Fruit fly (Drosophila melanogaster) whole organism, embryonic: ENCODE results near the gene CG17118.

Experiments used
- Ada2b ChIP-seq: fragments of 200-800 bp; sonication (Bioruptor generic); IDR thresholded peaks from 2 replicates; pipeline ENCODE4 v1.3.6; 2022; ENCODE audit warnings: missing biosample characterization, missing genetic modification characterization
- Atf-2 ChIP-seq: fragments of 200-800 bp; sonication (Bioruptor generic); optimal IDR thresholded peaks from 2 replicates; lab custom pipeline; 2016; ENCODE audit warnings: missing biosample characterization, missing genetic modification characterization
- Atf3 ChIP-seq: fragments of 200-800 bp; sonication (Bioruptor generic); optimal IDR thresholded peaks from 3 replicates; lab custom pipeline; 2016; ENCODE audit warnings: missing biosample characterization, missing genetic modification characterization
- CG10209 ChIP-seq: fragments of 200-800 bp; sonication (Bioruptor generic); optimal IDR thresholded peaks from 3 replicates; lab custom pipeline; 2017; ENCODE audit warnings: missing biosample characterization, mild to moderate bottlenecking, missing genetic modification characterization, missing genetic modification reagents
- CG10267 ChIP-seq: fragments of 200-800 bp; sonication (Bioruptor generic); optimal IDR thresholded peaks from 2 replicates; lab custom pipeline; 2018; ENCODE audit warnings: missing biosample characterization, mild to moderate bottlenecking, missing genetic modification characterization, moderate library complexity
- CG10431 ChIP-seq: fragments of 200-800 bp; sonication (Bioruptor generic); optimal IDR thresholded peaks from 3 replicates; lab custom pipeline; 2018; ENCODE audit warnings: missing biosample characterization, mild to moderate bottlenecking, missing genetic modification characterization
- CG10979 ChIP-seq: fragments of 200-800 bp; sonication (Bioruptor generic); optimal IDR thresholded peaks from 2 replicates; lab custom pipeline; 2018; ENCODE audit warnings: missing biosample characterization, mild to moderate bottlenecking, missing genetic modification characterization, moderate library complexity
- CG11560 ChIP-seq: fragments of 200-800 bp; sonication (Bioruptor generic); IDR thresholded peaks from 3 replicates; pipeline ENCODE4 v1.3.6; 2022; ENCODE audit warnings: missing biosample characterization, missing genetic modification characterization
- CG14441 ChIP-seq: fragments of 200-800 bp; sonication (Bioruptor generic); IDR thresholded peaks from 2 replicates; pipeline ENCODE4 v1.3.6; 2022; ENCODE audit warnings: missing biosample characterization, missing genetic modification characterization
- CG17359 ChIP-seq: fragments of 200-800 bp; sonication (Bioruptor generic); optimal IDR thresholded peaks from 3 replicates; lab custom pipeline; 2018; ENCODE audit warnings: missing biosample characterization, mild to moderate bottlenecking, missing genetic modification characterization, moderate library complexity
- CG17802 ChIP-seq: fragments of 200-800 bp; sonication (Bioruptor generic); optimal IDR thresholded peaks from 2 replicates; lab custom pipeline; 2018; ENCODE audit warnings: missing biosample characterization, mild to moderate bottlenecking, missing genetic modification characterization, moderate library complexity
- CG17829 ChIP-seq: fragments of 200-800 bp; optimal IDR thresholded peaks from 2 replicates; lab custom pipeline; 2019; ENCODE audit warnings: missing biosample characterization, mild to moderate bottlenecking, missing genetic modification characterization, moderate library complexity
- CG18476 ChIP-seq: fragments of 200-800 bp; sonication (Bioruptor generic); optimal IDR thresholded peaks from 2 replicates; lab custom pipeline; 2016; ENCODE audit warnings: missing biosample characterization, mild to moderate bottlenecking, missing genetic modification characterization
- CG18619 ChIP-seq: fragments of 200-800 bp; sonication (Bioruptor generic); optimal IDR thresholded peaks from 3 replicates; lab custom pipeline; 2017; ENCODE audit warnings: missing biosample characterization, mild to moderate bottlenecking, missing genetic modification characterization
- CG18764 ChIP-seq: fragments of 200-800 bp; sonication (Bioruptor generic); optimal IDR thresholded peaks from 3 replicates; lab custom pipeline; 2016; ENCODE audit warnings: missing biosample characterization, missing genetic modification characterization
- CG32532 ChIP-seq: fragments of 200-800 bp; sonication (Bioruptor generic); IDR thresholded peaks from 2 replicates; pipeline ENCODE4 v1.3.6; 2022; ENCODE audit warnings: missing biosample characterization, missing genetic modification characterization
- CG7786 ChIP-seq: fragments of 200-800 bp; sonication (Bioruptor generic); optimal IDR thresholded peaks from 2 replicates; lab custom pipeline; 2016; ENCODE audit warnings: missing biosample characterization, missing genetic modification characterization
- CG7963 ChIP-seq: fragments of 200-800 bp; sonication (Bioruptor generic); IDR thresholded peaks from 3 replicates; pipeline ENCODE4 v1.3.6; 2022; ENCODE audit warnings: missing biosample characterization, missing genetic modification characterization; ENCODE audit not compliant: partially characterized antibody
- CG9727 ChIP-seq: fragments of 200-800 bp; sonication (Bioruptor generic); optimal IDR thresholded peaks from 3 replicates; lab custom pipeline; 2017; ENCODE audit warnings: missing biosample characterization, mild to moderate bottlenecking, missing genetic modification characterization
- D19A ChIP-seq: fragments of 200-800 bp; optimal IDR thresholded peaks from 3 replicates; lab custom pipeline; 2019; ENCODE audit warnings: missing biosample characterization, mild to moderate bottlenecking, missing genetic modification characterization, moderate library complexity
- Dbx ChIP-seq: fragments of 200-800 bp; sonication (Bioruptor generic); IDR thresholded peaks from 3 replicates; pipeline ENCODE4 v1.3.6; 2022; ENCODE audit warnings: missing biosample characterization, missing genetic modification characterization
- Dip3 ChIP-seq: fragments of 200-800 bp; sonication (Bioruptor generic); optimal IDR thresholded peaks from 3 replicates; lab custom pipeline; 2016; ENCODE audit warnings: missing biosample characterization, missing genetic modification characterization
- Ets97D ChIP-seq: fragments of 200-800 bp; sonication (Bioruptor generic); optimal IDR thresholded peaks from 3 replicates; lab custom pipeline; 2016; ENCODE audit warnings: missing biosample characterization, missing genetic modification characterization
- HHEX ChIP-seq: fragments of 200-800 bp; sonication (Bioruptor generic); optimal IDR thresholded peaks from 3 replicates; lab custom pipeline; 2017; ENCODE audit warnings: missing biosample characterization, mild to moderate bottlenecking, missing genetic modification characterization, missing genetic modification reagents
- Hr39 ChIP-seq: fragments of >200 bp; optimal IDR thresholded peaks from 2 replicates; lab custom pipeline; 2017
- Med ChIP-seq: fragments of 200-800 bp; sonication (Bioruptor generic); peaks from one replicate; lab custom pipeline; 2016; ENCODE audit warnings: missing biosample characterization, missing genetic modification characterization, mild to moderate bottlenecking, inconsistent platforms, moderate library complexity
- Oli ChIP-seq: fragments of 200-800 bp; sonication (Bioruptor generic); optimal IDR thresholded peaks from 2 replicates; lab custom pipeline; 2018; ENCODE audit warnings: missing biosample characterization, mild to moderate bottlenecking, missing genetic modification characterization, moderate library complexity
- Sry-δ ChIP-seq: fragments of 200-800 bp; sonication (Bioruptor generic); optimal IDR thresholded peaks from 2 replicates; lab custom pipeline; 2016; ENCODE audit warnings: missing biosample characterization, missing genetic modification characterization
- Xbp1 ChIP-seq: fragments of 200-800 bp; sonication (Bioruptor generic); optimal IDR thresholded peaks from 3 replicates; lab custom pipeline; 2016; ENCODE audit warnings: missing biosample characterization, mild to moderate bottlenecking, missing genetic modification characterization
- ap ChIP-seq: fragments of 200-800 bp; sonication (Bioruptor generic); IDR thresholded peaks from 2 replicates; pipeline ENCODE4 v1.3.6; 2022; ENCODE audit warnings: missing biosample characterization, missing genetic modification characterization
- bbx ChIP-seq: fragments of 200-800 bp; sonication (Bioruptor generic); IDR thresholded peaks from 2 replicates; pipeline ENCODE4 v1.3.6; 2022; ENCODE audit warnings: missing biosample characterization, missing genetic modification characterization; ENCODE audit not compliant: partially characterized antibody
- btn ChIP-seq: fragments of 200-800 bp; sonication (Bioruptor generic); optimal IDR thresholded peaks from 2 replicates; lab custom pipeline; 2016; ENCODE audit warnings: missing biosample characterization, missing genetic modification characterization
- cas ChIP-seq: fragments of 200-800 bp; sonication (Bioruptor generic); IDR thresholded peaks from 2 replicates; pipeline ENCODE4 v1.3.6; 2022; ENCODE audit warnings: missing biosample characterization, missing genetic modification characterization
- cwo ChIP-seq: fragments of 200-800 bp; sonication (Bioruptor generic); optimal IDR thresholded peaks from 3 replicates; lab custom pipeline; 2017; ENCODE audit warnings: missing biosample characterization, missing genetic modification characterization, mild to moderate bottlenecking, moderate library complexity, missing genetic modification reagents
- da ChIP-seq: fragments of 200-800 bp; sonication (Bioruptor generic); optimal IDR thresholded peaks from 2 replicates; lab custom pipeline; 2016; ENCODE audit warnings: missing biosample characterization, missing genetic modification characterization
- dmrt99B ChIP-seq: fragments of 200-800 bp; sonication (Bioruptor generic); optimal IDR thresholded peaks from 2 replicates; lab custom pipeline; 2018; ENCODE audit warnings: missing biosample characterization, mild to moderate bottlenecking, missing genetic modification characterization, moderate library complexity
- exex ChIP-seq: fragments of 200-800 bp; sonication (Bioruptor generic); optimal IDR thresholded peaks from 4 replicates; lab custom pipeline; 2018; ENCODE audit warnings: missing biosample characterization, mild to moderate bottlenecking, missing genetic modification characterization, moderate library complexity
- grau ChIP-seq: fragments of 200-800 bp; optimal IDR thresholded peaks from 3 replicates; lab custom pipeline; 2019; ENCODE audit warnings: missing biosample characterization, mild to moderate bottlenecking, missing genetic modification characterization, moderate library complexity
- kay ChIP-seq: fragments of 200-800 bp; sonication (Bioruptor generic); optimal IDR thresholded peaks from 2 replicates; lab custom pipeline; 2016; ENCODE audit warnings: missing biosample characterization, missing genetic modification characterization
- ken ChIP-seq: fragments of 200-800 bp; sonication (Bioruptor generic); IDR thresholded peaks from 3 replicates; pipeline ENCODE4 v1.3.6; 2022; ENCODE audit warnings: missing biosample characterization, missing genetic modification characterization
- lilli ChIP-seq: fragments of 200-800 bp; sonication (Bioruptor generic); optimal IDR thresholded peaks from 3 replicates; lab custom pipeline; 2016; ENCODE audit warnings: missing biosample characterization, missing genetic modification characterization
- onecut ChIP-seq: fragments of 200-800 bp; sonication (Bioruptor generic); IDR thresholded peaks from 2 replicates; pipeline ENCODE4 v1.3.6; 2022; ENCODE audit warnings: missing biosample characterization, missing genetic modification characterization
- otp ChIP-seq: fragments of 200-800 bp; sonication (Bioruptor generic); IDR thresholded peaks from 3 replicates; pipeline ENCODE4, ENCODE4 v1.3.6; 2022; ENCODE audit warnings: missing biosample characterization, missing genetic modification characterization
- prd ChIP-seq, 3 experiments: fragments of >200 bp in 2 of 3; fragments of 200-800 bp in 1 of 3; sonication (Bioruptor generic) in 1 of 3; optimal IDR thresholded peaks in 2 of 3; IDR thresholded peaks in 1 of 3; 2 replicates in 2 of 3; 3 replicates in 1 of 3; pipeline versions ENCODE4 v1.3.6 to Lab custom; 2017 to 2022; ENCODE audit warnings: missing biosample characterization in 1 of 3, missing genetic modification characterization in 1 of 3
- scrt ChIP-seq: fragments of 200-800 bp; sonication (Bioruptor generic); optimal IDR thresholded peaks from 2 replicates; lab custom pipeline; 2018; ENCODE audit warnings: missing biosample characterization, mild to moderate bottlenecking, missing genetic modification characterization, moderate library complexity
- ttk ChIP-seq: fragments of 200-800 bp; sonication (Bioruptor generic); IDR thresholded peaks from 2 replicates; pipeline ENCODE4 v2.1.2; 2022; ENCODE audit warnings: missing biosample characterization, missing genetic modification characterization
- unpg ChIP-seq: fragments of 200-800 bp; sonication (Bioruptor generic); optimal IDR thresholded peaks from 3 replicates; lab custom pipeline; 2018; ENCODE audit warnings: missing biosample characterization, mild to moderate bottlenecking, missing genetic modification characterization, moderate library complexity
- vvl ChIP-seq: fragments of 200-800 bp; sonication (Bioruptor generic); IDR thresholded peaks from 2 replicates; pipeline ENCODE4 v1.3.6; 2022; ENCODE audit warnings: missing biosample characterization, missing genetic modification characterization
- zfh1 ChIP-seq: fragments of 200-800 bp; sonication (Bioruptor generic); IDR thresholded peaks from 3 replicates; pipeline ENCODE4 v1.3.6; 2022; ENCODE audit warnings: missing biosample characterization, missing genetic modification characterization

Gene CG17118

dm6 chr2L:10760422-10761166, 30.5 kb downstream of the CG17118 start, which contains the start of gene CG6495 (continued):
- TF ChIP-seq Oli (tag; lab: Kevin White, UChicago) (peak; percentile 59), zfh1 (GFP tag; lab: Robert Waterston, UW) (0 out of 3 replicates have a peak, but pooled peaks have one; percentile 13), CG10267 (tag; lab: Kevin White, UChicago) (peak; percentile 42), Atf3 (GFP tag; lab: Kevin White, UChicago) (no peak), otp (GFP tag; lab: Robert Waterston, UW) (no peak), CG7963 (GFP tag; lab: Robert Waterston, UW) (no peak), Med (GFP tag; lab: Kevin White, UChicago) (peak; percentile 54), CG7786 (no peak), kay (GFP tag; lab: Kevin White, UChicago) (peak; percentile 22), CG18619 (GFP tag; lab: Kevin White, UChicago) (peak; percentile 25), Ada2b (GFP tag; lab: Robert Waterston, UW) (peak; percentile 46; the same call in 1 of the 2 replicates), lilli (peak; percentile 24), grau (tag; lab: Kevin White, UChicago) (peak; percentile 74), Dip3 (GFP tag; lab: Kevin White, UChicago) (no peak), D19A (tag; lab: Kevin White, UChicago) (peak; percentile 57), Dbx (GFP tag; lab: Robert Waterston, UW) (peak; percentile 67), unpg (GFP tag; lab: Kevin White, UChicago) (peak; percentile 70), cwo (peak; percentile 63), da (GFP tag; lab: Kevin White, UChicago) (no peak), CG17359 (tag; lab: Kevin White, UChicago) (peak; percentile 67), onecut (GFP tag; lab: Robert Waterston, UW) (peak; percentile 92), Xbp1 (GFP tag; lab: Kevin White, UChicago) (peak; percentile 51), CG32532 (GFP tag; lab: Robert Waterston, UW) (peak; percentile 56; the same call in 1 of the 2 replicates), CG10209 (peak; percentile 47), CG10431 (GFP tag; lab: Kevin White, UChicago) (no peak), exex (tag; lab: Kevin White, UChicago) (peak; percentile 40), CG10979 (peak; percentile 59), ap (GFP tag; lab: Robert Waterston, UW) (no peak), CG17802 (tag; lab: Kevin White, UChicago) (no peak), CG9727 (GFP tag; lab: Kevin White, UChicago) (peak; percentile 55), CG11560 (tag; lab: Robert Waterston, UW) (no peak), btn (GFP tag; lab: Kevin White, UChicago) (no peak), dmrt99B (tag; lab: Kevin White, UChicago) (peak; percentile 82), vvl (GFP tag; lab: Robert Waterston, UW) (peak; percentile 65), scrt (peak; percentile 26), cas (GFP tag; lab: Robert Waterston, UW) (no peak), Hr39 (lab: Kevin White, UChicago) (no peak), prd (optimal IDR thresholded peaks at IDR 0.05; lab: Kevin White, UChicago) (no peak), prd (GFP tag; IDR thresholded peaks at IDR 0.05; lab: Robert Waterston, UW) (0 out of 3 replicates have a peak, but pooled peaks have one; percentile 24), Sry-δ (no peak), Ets97D (GFP tag; lab: Kevin White, UChicago) (no peak), Atf-2 (GFP tag; lab: Kevin White, UChicago) (no peak), HHEX (GFP tag; lab: Kevin White, UChicago) (peak; percentile 30), CG18476 (no peak), CG17829 (tag; lab: Kevin White, UChicago) (peak; percentile 36), CG18764 (GFP tag; lab: Kevin White, UChicago) (no peak), bbx (GFP tag; lab: Robert Waterston, UW) (no peak), CG14441 (GFP tag; lab: Robert Waterston, UW) (peak; percentile 21; the same call in 1 of the 2 replicates), ken (no peak), ttk (GFP tag; lab: Robert Waterston, UW) (no peak)
